Fruit fly (Drosophila melanogaster) whole organism, embryonic: ENCODE data around the gene Lcp65Ac.

Experiments
- Abd-B ChIP-seq: fragments of 200-800 bp; sonication (Bioruptor generic); optimal IDR thresholded peaks from 2 replicates; lab custom pipeline; 2018; ENCODE audit warnings: missing biosample characterization, mild to moderate bottlenecking, missing genetic modification characterization, moderate library complexity
- Atf6 ChIP-seq: fragments of 200-800 bp; sonication (Bioruptor generic); IDR thresholded peaks from 2 replicates; pipeline ENCODE4 v1.3.6; 2022; ENCODE audit warnings: missing biosample characterization, missing genetic modification characterization
- CG10979 ChIP-seq: fragments of 200-800 bp; sonication (Bioruptor generic); optimal IDR thresholded peaks from 2 replicates; lab custom pipeline; 2018; ENCODE audit warnings: missing biosample characterization, mild to moderate bottlenecking, missing genetic modification characterization, moderate library complexity
- CG11560 ChIP-seq: fragments of 200-800 bp; sonication (Bioruptor generic); IDR thresholded peaks from 3 replicates; pipeline ENCODE4 v1.3.6; 2022; ENCODE audit warnings: missing biosample characterization, missing genetic modification characterization
- CG12155 ChIP-seq: fragments of 200-800 bp; sonication (Bioruptor generic); optimal IDR thresholded peaks from 3 replicates; lab custom pipeline; 2016; ENCODE audit warnings: missing biosample characterization, missing genetic modification characterization
- CG12219 ChIP-seq: fragments of 200-800 bp; sonication (Bioruptor generic); optimal IDR thresholded peaks from 3 replicates; lab custom pipeline; 2018; ENCODE audit warnings: missing biosample characterization, mild to moderate bottlenecking, missing genetic modification characterization
- CG13296 ChIP-seq: fragments of 200-800 bp; sonication (Bioruptor generic); optimal IDR thresholded peaks from 3 replicates; lab custom pipeline; 2018; ENCODE audit warnings: missing biosample characterization, mild to moderate bottlenecking, missing genetic modification characterization
- CG15073 ChIP-seq: fragments of 200-800 bp; sonication (Bioruptor generic); optimal IDR thresholded peaks from 2 replicates; lab custom pipeline; 2016; ENCODE audit warnings: missing biosample characterization, missing genetic modification characterization
- CG18011 ChIP-seq: fragments of 200-800 bp; sonication (Bioruptor generic); optimal IDR thresholded peaks from 2 replicates; lab custom pipeline; 2017; ENCODE audit warnings: missing biosample characterization, missing genetic modification characterization, mild to moderate bottlenecking, moderate library complexity, missing genotype
- CG18599 ChIP-seq: fragments of 200-800 bp; sonication (Bioruptor generic); optimal IDR thresholded peaks from 3 replicates; lab custom pipeline; 2017; ENCODE audit warnings: missing biosample characterization, missing genetic modification characterization, mild to moderate bottlenecking, moderate library complexity, missing genetic modification reagents
- CG42726 ChIP-seq: fragments of 200-800 bp; sonication (Bioruptor generic); IDR thresholded peaks from 2 replicates; pipeline ENCODE4 v1.3.6; 2022; ENCODE audit warnings: missing biosample characterization, missing genetic modification characterization; ENCODE audit not compliant: partially characterized antibody
- CG4360 ChIP-seq: fragments of 200-800 bp; sonication (Bioruptor generic); IDR thresholded peaks from 2 replicates; pipeline ENCODE4 v1.3.6; 2022; ENCODE audit warnings: missing biosample characterization, missing genetic modification characterization
- CG4424 ChIP-seq: fragments of 200-800 bp; sonication (Bioruptor generic); optimal IDR thresholded peaks from 3 replicates; lab custom pipeline; 2016; ENCODE audit warnings: missing biosample characterization, missing genetic modification characterization
- CG4707 ChIP-seq: fragments of 200-800 bp; sonication (Bioruptor generic); optimal IDR thresholded peaks from 2 replicates; lab custom pipeline; 2018; ENCODE audit warnings: missing biosample characterization, mild to moderate bottlenecking, missing genetic modification characterization, moderate library complexity
- CG4820 ChIP-seq: fragments of 200-800 bp; sonication (Bioruptor generic); optimal IDR thresholded peaks from 3 replicates; lab custom pipeline; 2016; ENCODE audit warnings: missing biosample characterization, missing genetic modification characterization
- CG6272 ChIP-seq: fragments of 200-800 bp; sonication (Bioruptor generic); IDR thresholded peaks from 2 replicates; pipeline ENCODE4 v1.3.6; 2022; ENCODE audit warnings: missing biosample characterization, missing genetic modification characterization
- CG6791 ChIP-seq: fragments of 200-800 bp; sonication (Bioruptor generic); IDR thresholded peaks from 3 replicates; pipeline ENCODE4 v1.3.6; 2022; ENCODE audit warnings: missing biosample characterization, missing genetic modification characterization; ENCODE audit not compliant: partially characterized antibody
- CG7928 ChIP-seq: fragments of 200-800 bp; sonication (Bioruptor generic); optimal IDR thresholded peaks from 2 replicates; lab custom pipeline; 2017; ENCODE audit warnings: missing biosample characterization, mild to moderate bottlenecking, missing genetic modification characterization
- CG7963 ChIP-seq: fragments of 200-800 bp; sonication (Bioruptor generic); IDR thresholded peaks from 3 replicates; pipeline ENCODE4 v1.3.6; 2022; ENCODE audit warnings: missing biosample characterization, missing genetic modification characterization; ENCODE audit not compliant: partially characterized antibody
- CG8359 ChIP-seq: fragments of 200-800 bp; sonication (Bioruptor generic); optimal IDR thresholded peaks from 2 replicates; lab custom pipeline; 2017; ENCODE audit warnings: missing biosample characterization, mild to moderate bottlenecking, missing genetic modification characterization, borderline replicate concordance
- CG8388 ChIP-seq: fragments of 200-800 bp; sonication (Bioruptor generic); optimal IDR thresholded peaks from 2 replicates; lab custom pipeline; 2019; ENCODE audit warnings: missing biosample characterization, mild to moderate bottlenecking, missing genetic modification characterization, moderate library complexity
- CG9437 ChIP-seq: fragments of 200-800 bp; sonication (Bioruptor generic); optimal IDR thresholded peaks from 2 replicates; lab custom pipeline; 2018; ENCODE audit warnings: missing biosample characterization, mild to moderate bottlenecking, missing genetic modification characterization
- CG9609 ChIP-seq: fragments of 200-800 bp; sonication (Bioruptor generic); optimal IDR thresholded peaks from 3 replicates; lab custom pipeline; 2016; ENCODE audit warnings: missing biosample characterization, missing genetic modification characterization
- CG9876 ChIP-seq: fragments of 200-800 bp; sonication (Bioruptor generic); optimal IDR thresholded peaks from 2 replicates; lab custom pipeline; 2016; ENCODE audit warnings: missing biosample characterization, missing genetic modification characterization
- Doc3 ChIP-seq: fragments of 200-800 bp; sonication (Bioruptor generic); IDR thresholded peaks from 3 replicates; pipeline ENCODE4 v1.3.6; 2022; ENCODE audit warnings: missing biosample characterization, missing genetic modification characterization; ENCODE audit not compliant: partially characterized antibody
- Hey ChIP-seq: fragments of 200-800 bp; sonication (Bioruptor generic); optimal IDR thresholded peaks from 3 replicates; lab custom pipeline; 2018; ENCODE audit warnings: missing biosample characterization, mild to moderate bottlenecking, missing genetic modification characterization
- HmgZ ChIP-seq: fragments of 200-800 bp; sonication (Bioruptor generic); optimal IDR thresholded peaks from 2 replicates; lab custom pipeline; 2018; ENCODE audit warnings: missing biosample characterization, mild to moderate bottlenecking, missing genetic modification characterization
- Lim3 ChIP-seq: fragments of 200-800 bp; sonication (Bioruptor generic); IDR thresholded peaks from 2 replicates; pipeline ENCODE4 v1.3.6; 2022; ENCODE audit warnings: missing biosample characterization, missing genetic modification characterization
- Lpt ChIP-seq: fragments of >200 bp; optimal IDR thresholded peaks from 2 replicates; lab custom pipeline; 2018; ENCODE audit warnings: missing biosample characterization, missing genetic modification characterization
- Med ChIP-seq: fragments of 200-800 bp; sonication (Bioruptor generic); peaks from one replicate; lab custom pipeline; 2016; ENCODE audit warnings: missing biosample characterization, missing genetic modification characterization, mild to moderate bottlenecking, inconsistent platforms, moderate library complexity
- Nf-YC ChIP-seq: fragments of 200-800 bp; optimal IDR thresholded peaks from 3 replicates; lab custom pipeline; 2019; ENCODE audit warnings: missing biosample characterization, mild to moderate bottlenecking, missing genetic modification characterization, moderate library complexity
- Oli ChIP-seq: fragments of 200-800 bp; sonication (Bioruptor generic); optimal IDR thresholded peaks from 2 replicates; lab custom pipeline; 2018; ENCODE audit warnings: missing biosample characterization, mild to moderate bottlenecking, missing genetic modification characterization, moderate library complexity
- Pdp1 ChIP-seq, 2 experiments: fragments of 200-800 bp; sonication (Bioruptor generic); optimal IDR thresholded peaks; 3 replicates each; lab custom pipeline; 2016; ENCODE audit warnings: missing biosample characterization in 2 of 2, missing genetic modification characterization in 2 of 2, mild to moderate bottlenecking in 1 of 2, moderate library complexity in 1 of 2
- Ravus ChIP-seq: fragments of 200-800 bp; sonication (Bioruptor generic); IDR thresholded peaks from 2 replicates; pipeline ENCODE4 v1.3.6; 2022; ENCODE audit warnings: missing biosample characterization, missing genetic modification characterization
- Ssrp ChIP-seq: fragments of 200-800 bp; sonication (Bioruptor generic); optimal IDR thresholded peaks from 2 replicates; lab custom pipeline; 2018; ENCODE audit warnings: missing biosample characterization, mild to moderate bottlenecking, missing genetic modification characterization, moderate library complexity
- Tbp ChIP-seq: fragments of >200 bp; optimal IDR thresholded peaks from 2 replicates; lab custom pipeline; 2018; ENCODE audit warnings: missing biosample characterization, missing genetic modification characterization
- Xbp1 ChIP-seq: fragments of 200-800 bp; sonication (Bioruptor generic); optimal IDR thresholded peaks from 3 replicates; lab custom pipeline; 2016; ENCODE audit warnings: missing biosample characterization, mild to moderate bottlenecking, missing genetic modification characterization
- abd-A ChIP-seq: fragments of 200-800 bp; sonication (Bioruptor generic); optimal IDR thresholded peaks from 3 replicates; lab custom pipeline; 2019; ENCODE audit warnings: missing biosample characterization, mild to moderate bottlenecking, missing genetic modification characterization, moderate library complexity
- ac ChIP-seq: fragments of 200-800 bp; sonication (Bioruptor generic); optimal IDR thresholded peaks from 3 replicates; lab custom pipeline; 2017; ENCODE audit warnings: missing biosample characterization, mild to moderate bottlenecking, missing genetic modification characterization
- bowl ChIP-seq: fragments of 200-800 bp; sonication (Bioruptor generic); IDR thresholded peaks from 2 replicates; pipeline ENCODE4 v1.3.6; 2022; ENCODE audit warnings: missing biosample characterization, missing genetic modification characterization
- cad ChIP-seq: fragments of >200 bp; optimal IDR thresholded peaks from 2 replicates; lab custom pipeline; 2017; ENCODE audit warnings: missing biosample characterization, missing genetic modification characterization
- fru ChIP-seq: fragments of >200 bp; optimal IDR thresholded peaks from 2 replicates; lab custom pipeline; 2017
- lilli ChIP-seq: fragments of 200-800 bp; sonication (Bioruptor generic); optimal IDR thresholded peaks from 3 replicates; lab custom pipeline; 2016; ENCODE audit warnings: missing biosample characterization, missing genetic modification characterization
- pros ChIP-seq: fragments of 200-800 bp; sonication (Bioruptor generic); optimal IDR thresholded peaks from 3 replicates; lab custom pipeline; 2019; ENCODE audit warnings: missing biosample characterization, mild to moderate bottlenecking, missing genetic modification characterization, moderate library complexity
- pum ChIP-seq: fragments of 200-800 bp; sonication (Bioruptor generic); optimal IDR thresholded peaks from 2 replicates; lab custom pipeline; 2016; ENCODE audit warnings: missing biosample characterization, missing genetic modification characterization
- schlank ChIP-seq: fragments of 200-800 bp; sonication (Bioruptor generic); optimal IDR thresholded peaks from 2 replicates; lab custom pipeline; 2018; ENCODE audit warnings: missing biosample characterization, mild to moderate bottlenecking, missing genetic modification characterization
- shn ChIP-seq: fragments of 200-800 bp; sonication (Bioruptor generic); optimal IDR thresholded peaks from 3 replicates; lab custom pipeline; 2016; ENCODE audit warnings: missing biosample characterization, missing genetic modification characterization
- stc ChIP-seq: fragments of 200-800 bp; sonication (Bioruptor generic); IDR thresholded peaks from 2 replicates; pipeline ENCODE4 v1.3.6; 2022; ENCODE audit warnings: missing biosample characterization, missing genetic modification characterization
- unc-4 ChIP-seq: fragments of 200-800 bp; sonication (Bioruptor generic); IDR thresholded peaks from 2 replicates; pipeline ENCODE4 v1.3.6; 2022; ENCODE audit warnings: missing biosample characterization, missing genetic modification characterization; ENCODE audit not compliant: partially characterized antibody
- wek ChIP-seq: fragments of 200-800 bp; sonication (Bioruptor generic); optimal IDR thresholded peaks from 3 replicates; lab custom pipeline; 2018; ENCODE audit warnings: missing biosample characterization, mild to moderate bottlenecking, missing genetic modification characterization, moderate library complexity

Lcp65Ac gene

dm6 chr3L:6108264-6109060 lies 36.2 kb upstream of the Lcp65Ac start (continued):
- TF ChIP-seq Tbp (no peak), wek (GFP tag; lab: Kevin White, UChicago) (no peak), fru (lab: Kevin White, UChicago) (no peak), Pdp1 (GFP tag; optimal IDR thresholded peaks at IDR 0.05; lab: Kevin White, UChicago) (no peak), ac (GFP tag; lab: Kevin White, UChicago) (no peak), Lim3 (GFP tag; lab: Robert Waterston, UW) (no peak), Oli (tag; lab: Kevin White, UChicago) (peak; percentile 35), CG9876 (GFP tag; lab: Kevin White, UChicago) (no peak), lilli (GFP tag; lab: Kevin White, UChicago) (no peak), Med (peak; percentile 37), pros (peak; percentile 48), shn (GFP tag; lab: Kevin White, UChicago) (no peak), CG42726 (GFP tag; lab: Robert Waterston, UW) (no peak), pum (no peak), CG11560 (tag; lab: Robert Waterston, UW) (no peak), CG12219 (GFP tag; lab: Kevin White, UChicago) (no peak), Hey (tag; lab: Kevin White, UChicago) (peak; percentile 100), Atf6 (no peak), unc-4 (no peak), Xbp1 (GFP tag; lab: Kevin White, UChicago) (no peak), Ravus (GFP tag; lab: Robert Waterston, UW) (no peak), CG8359 (GFP tag; lab: Kevin White, UChicago) (no peak), cad (no peak), CG8388 (GFP tag; lab: Kevin White, UChicago) (no peak), CG18011 (GFP tag; lab: Kevin White, UChicago) (no peak), Lpt (GFP tag; lab: Kevin White, UChicago) (no peak), CG9437 (no peak), CG4424 (GFP tag; lab: Kevin White, UChicago) (no peak), schlank (tag; lab: Kevin White, UChicago) (no peak), abd-A (tag; lab: Kevin White, UChicago) (no peak), Ssrp (tag; lab: Kevin White, UChicago) (peak; percentile 34), Abd-B (no peak), CG13296 (GFP tag; lab: Kevin White, UChicago) (no peak), CG6791 (GFP tag; lab: Robert Waterston, UW) (no peak), Doc3 (GFP tag; lab: Robert Waterston, UW) (no peak), CG7928 (no peak), CG10979 (tag; lab: Kevin White, UChicago) (peak; percentile 54), CG4707 (GFP tag; lab: Kevin White, UChicago) (no peak), CG7963 (GFP tag; lab: Robert Waterston, UW) (no peak), bowl (GFP tag; lab: Robert Waterston, UW) (no peak), CG12155 (GFP tag; lab: Kevin White, UChicago) (no peak), CG4360 (GFP tag; lab: Robert Waterston, UW) (no peak), CG9609 (GFP tag; lab: Kevin White, UChicago) (no peak), CG4820 (GFP tag; lab: Kevin White, UChicago) (no peak), CG6272 (GFP tag; lab: Robert Waterston, UW) (no peak), Nf-YC (tag; lab: Kevin White, UChicago) (peak; percentile 20), CG18599 (GFP tag; lab: Kevin White, UChicago) (no peak), CG15073 (GFP tag; lab: Kevin White, UChicago) (no peak), stc (GFP tag; lab: Robert Waterston, UW) (no peak), HmgZ (tag; lab: Kevin White, UChicago) (no peak)
